Worm (Caenorhabditis elegans) whole organism, late embryonic: ENCODE data around the gene M163.8.

Source experiments
- T23F11.4 ChIP-seq: fragments of 200-800 bp; sonication (Bioruptor generic); optimal IDR thresholded peaks from 2 replicates; lab custom pipeline; 2018; ENCODE audit warnings: mild to moderate bottlenecking, missing genetic modification characterization, missing compliant biosample characterization
- ceh-24 ChIP-seq: sonication (generic microtip); optimal IDR thresholded peaks from 2 replicates; lab custom pipeline; 2016; ENCODE audit warnings: mild to moderate bottlenecking, missing genetic modification characterization, missing compliant biosample characterization
- ceh-6 ChIP-seq: fragments of 200-800 bp; sonication (Bioruptor generic); optimal IDR thresholded peaks from 2 replicates; lab custom pipeline; 2018; ENCODE audit warnings: mild to moderate bottlenecking, missing genetic modification characterization, missing compliant biosample characterization
- dmd-4 ChIP-seq: sonication (generic microtip); optimal IDR thresholded peaks from 2 replicates; lab custom pipeline; 2016; ENCODE audit warnings: borderline replicate concordance, missing genetic modification characterization, missing compliant biosample characterization
- ets-4 ChIP-seq: sonication (generic microtip); optimal IDR thresholded peaks from 2 replicates; lab custom pipeline; 2016; ENCODE audit warnings: missing genetic modification characterization, missing compliant biosample characterization
- fkh-6 ChIP-seq: sonication (generic microtip); optimal IDR thresholded peaks from 2 replicates; lab custom pipeline; 2016; ENCODE audit warnings: missing genetic modification characterization, missing compliant biosample characterization
- hlh-30 ChIP-seq: sonication (generic microtip); optimal IDR thresholded peaks from 2 replicates; lab custom pipeline; 2017; ENCODE audit warnings: antibody characterized with exemption, missing genetic modification characterization, missing compliant biosample characterization; ENCODE audit not compliant: insufficient read depth
- madf-2 ChIP-seq: sonication (generic microtip); optimal IDR thresholded peaks from 2 replicates; lab custom pipeline; 2017; ENCODE audit warnings: missing genetic modification characterization, missing compliant biosample characterization
- npax-4 ChIP-seq: sonication (generic microtip); optimal IDR thresholded peaks from 2 replicates; lab custom pipeline; 2016; ENCODE audit warnings: missing genetic modification characterization, missing compliant biosample characterization
- pqm-1 ChIP-seq: sonication (generic microtip); optimal IDR thresholded peaks from 2 replicates; lab custom pipeline; 2016; ENCODE audit warnings: missing genetic modification characterization, missing compliant biosample characterization
- syd-9 ChIP-seq: sonication (generic microtip); optimal IDR thresholded peaks from 2 replicates; lab custom pipeline; 2016; ENCODE audit warnings: mild to moderate bottlenecking, missing genetic modification characterization, moderate library complexity, missing compliant biosample characterization
- unc-42 ChIP-seq: sonication (generic microtip); optimal IDR thresholded peaks from 2 replicates; lab custom pipeline; 2016; ENCODE audit warnings: missing genotype, missing genetic modification characterization, missing compliant biosample characterization

DNA sequence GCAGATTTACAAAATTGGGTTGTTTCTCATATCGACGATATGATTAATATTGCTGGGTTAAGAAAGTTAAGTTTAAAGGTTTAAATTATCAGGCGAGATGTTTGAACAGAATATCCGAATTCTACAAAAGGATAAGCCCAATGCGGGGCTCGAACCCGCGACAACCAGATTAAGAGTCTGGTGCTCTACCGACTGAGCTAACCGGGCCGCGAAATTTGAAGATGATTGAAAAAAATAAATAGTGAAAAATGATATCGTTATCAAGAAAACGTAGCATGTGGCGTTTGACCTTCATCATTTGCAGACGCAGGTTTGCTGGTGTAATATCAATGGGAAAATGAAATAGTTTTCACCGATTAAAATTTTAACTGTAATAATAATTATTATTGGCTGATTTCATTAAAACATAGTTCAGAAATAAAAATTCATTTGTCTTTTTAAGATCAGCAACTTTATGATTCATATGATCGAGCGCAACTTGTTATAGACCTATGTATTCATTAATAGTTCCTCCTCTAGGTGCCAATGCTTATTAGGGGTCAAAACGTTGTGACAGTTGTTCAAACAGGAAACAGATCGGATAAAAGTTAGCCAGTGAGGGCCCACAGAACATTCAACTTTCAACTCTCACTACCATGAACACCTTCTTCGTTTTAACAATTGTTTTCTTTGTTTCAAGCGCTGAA lies 6.0 kb upstream of the M163.8 start, which contains the start of gene M163.11:
- TF ChIP-seq T23F11.4 (GFP tag; lab: Kevin White, UChicago) (no peak), dmd-4 (tag; lab: Kevin White, UChicago) (no peak), ets-4 (tag; lab: Kevin White, UChicago) (no peak), ceh-6 (GFP tag; lab: Kevin White, UChicago) (no peak), ceh-24 (no peak), pqm-1 (tag; lab: Kevin White, UChicago) (no peak), hlh-30 (no peak), madf-2 (tag; lab: Kevin White, UChicago) (no peak), npax-4 (no peak), unc-42 (tag; lab: Kevin White, UChicago) (no peak), fkh-6 (no peak), syd-9 (tag; lab: Kevin White, UChicago) (no peak)
